Worm (Caenorhabditis elegans) whole organism, young adult: ENCODE results near the gene T07F12.1.

Experiments
- B0035.1 ChIP-seq: sonication (generic microtip); optimal IDR thresholded peaks from 2 replicates; lab custom pipeline; 2016; ENCODE audit warnings: missing genetic modification characterization, mild to moderate bottlenecking, missing compliant biosample characterization, missing genotype, missing genetic modification reagents
- Y95B8A.8 ChIP-seq: fragments of 200-800 bp; sonication (Bioruptor generic); IDR thresholded peaks from 2 replicates; pipeline ENCODE4 v1.3.6; 2022; ENCODE audit warnings: missing genetic modification reagents, missing genetic modification characterization, missing compliant biosample characterization
- dox-1 ChIP-seq: fragments of 200-800 bp; sonication (Bioruptor generic); IDR thresholded peaks from 2 replicates; pipeline ENCODE4 v1.3.6; 2022; ENCODE audit warnings: missing genetic modification reagents, missing genetic modification characterization, missing compliant biosample characterization
- hsf-1 ChIP-seq: fragments of 200-800 bp; sonication (Bioruptor generic); IDR thresholded peaks from 2 replicates; pipeline ENCODE4 v1.3.6; 2022; ENCODE audit warnings: missing genetic modification reagents, missing genetic modification characterization, missing compliant biosample characterization
- nfya-2 ChIP-seq: fragments of 200-800 bp; sonication (Bioruptor generic); IDR thresholded peaks from 2 replicates; pipeline ENCODE4 v1.3.6; 2022; ENCODE audit warnings: missing genetic modification reagents, missing genetic modification characterization, missing compliant biosample characterization
- nhr-90 ChIP-seq: sonication (generic microtip); optimal IDR thresholded peaks from 2 replicates; lab custom pipeline; 2016; ENCODE audit warnings: missing genotype, mild to moderate bottlenecking, missing genetic modification characterization, missing compliant biosample characterization
- repo-1 ChIP-seq: sonication (generic microtip); optimal IDR thresholded peaks from 2 replicates; lab custom pipeline; 2017; ENCODE audit warnings: mild to moderate bottlenecking, missing genetic modification characterization, missing compliant biosample characterization
- snpc-3.4 ChIP-seq: sonication (generic microtip); optimal IDR thresholded peaks from 2 replicates; lab custom pipeline; 2017; ENCODE audit warnings: missing genetic modification characterization, mild to moderate bottlenecking, missing compliant biosample characterization, antibody characterized with exemption, moderate library complexity, missing genotype, missing genetic modification reagents
- tbx-9 ChIP-seq: sonication (generic microtip); optimal IDR thresholded peaks from 2 replicates; lab custom pipeline; 2016; ENCODE audit warnings: borderline replicate concordance, missing genetic modification characterization, inconsistent platforms, missing compliant biosample characterization
- ztf-18 ChIP-seq: sonication (generic microtip); optimal IDR thresholded peaks from 2 replicates; lab custom pipeline; 2016; ENCODE audit warnings: missing genotype, mild to moderate bottlenecking, missing genetic modification characterization, missing compliant biosample characterization

ce11 chrX:4869627-4870026 is 24.2 kb upstream of the T07F12.1 start:
- TF ChIP-seq dox-1 (no peak), B0035.1 (tag; lab: Kevin White, UChicago) (no peak), Y95B8A.8 (GFP tag; lab: Robert Waterston, UW) (no peak), snpc-3.4 (tag; lab: Kevin White, UChicago) (no peak), ztf-18 (tag; lab: Kevin White, UChicago) (no peak), nfya-2 (GFP tag; lab: Robert Waterston, UW) (no peak), hsf-1 (GFP tag; lab: Robert Waterston, UW) (no peak), tbx-9 (no peak), nhr-90 (tag; lab: Kevin White, UChicago) (no peak), repo-1 (no peak)
